Worm (Caenorhabditis elegans) whole organism, L3 larva: ENCODE results near the gene F40B5.2.

ENCODE experiments used
- R02D3.7 ChIP-seq: fragments of 150-350 bp; optimal IDR thresholded peaks from 2 replicates; lab custom pipeline; 2014; ENCODE audit warnings: missing biosample characterization, missing genetic modification characterization
- ZK546.5 ChIP-seq: sonication (generic microtip); optimal IDR thresholded peaks from 2 replicates; lab custom pipeline; 2017; ENCODE audit warnings: missing biosample characterization, missing genetic modification characterization
- aly-2 ChIP-seq: fragments of 150-350 bp; optimal IDR thresholded peaks from 2 replicates; lab custom pipeline; 2014; ENCODE audit warnings: missing biosample characterization, missing genetic modification characterization
- ama-1 ChIP-seq: fragments of 150-350 bp; optimal IDR thresholded peaks from 2 replicates; lab custom pipeline; 2018
- ceh-28 ChIP-seq: fragments of 150-350 bp; optimal IDR thresholded peaks from 2 replicates; lab custom pipeline; 2014; ENCODE audit warnings: missing biosample characterization, missing genetic modification reagents, missing genetic modification characterization
- ceh-82 ChIP-seq: fragments of 150-350 bp; optimal IDR thresholded peaks from 2 replicates; lab custom pipeline; 2014; ENCODE audit warnings: missing biosample characterization, missing genetic modification characterization
- daf-12 ChIP-seq: fragments of 150-350 bp; optimal IDR thresholded peaks from 2 replicates; lab custom pipeline; 2014; ENCODE audit warnings: missing biosample characterization, missing genetic modification reagents, missing genetic modification characterization
- egl-27 ChIP-seq: sonication (generic microtip); optimal IDR thresholded peaks from 4 replicates; lab custom pipeline; 2017; ENCODE audit warnings: missing biosample characterization, missing genetic modification reagents, missing genetic modification characterization
- egl-5 ChIP-seq: fragments of 150-350 bp; optimal IDR thresholded peaks from 2 replicates; lab custom pipeline; 2017; ENCODE audit warnings: missing biosample characterization, missing genetic modification reagents, missing genetic modification characterization, inconsistent platforms
- elt-1 ChIP-seq: fragments of 150-350 bp; optimal IDR thresholded peaks from 2 replicates; lab custom pipeline; 2014; ENCODE audit warnings: missing biosample characterization, missing genetic modification characterization
- elt-2 ChIP-seq: sonication (generic microtip); optimal IDR thresholded peaks from 2 replicates; lab custom pipeline; 2016; ENCODE audit warnings: missing genetic modification reagents, mild to moderate bottlenecking, missing genetic modification characterization, missing compliant biosample characterization
- elt-3 ChIP-seq, 3 experiments: fragments of 150-350 bp in 1 of 3; sonication (generic microtip) in 2 of 3; optimal IDR thresholded peaks; 2 replicates in 2 of 3; 4 replicates in 1 of 3; lab custom pipeline; 2014 to 2017; ENCODE audit warnings: missing biosample characterization in 3 of 3, missing genetic modification characterization in 3 of 3
- eor-1 ChIP-seq, 2 experiments: fragments of 150-350 bp; optimal IDR thresholded peaks; 2 replicates each; lab custom pipeline; 2014 to 2018; ENCODE audit warnings: missing biosample characterization in 2 of 2, missing genetic modification characterization in 2 of 2
- fkh-10 ChIP-seq: sonication (generic microtip); optimal IDR thresholded peaks from 2 replicates; lab custom pipeline; 2017; ENCODE audit warnings: missing biosample characterization, missing genetic modification reagents, missing genetic modification characterization
- fkh-2 ChIP-seq: fragments of 150-350 bp; optimal IDR thresholded peaks from 2 replicates; lab custom pipeline; 2014; ENCODE audit warnings: missing biosample characterization, missing genetic modification reagents, missing genetic modification characterization
- fos-1 ChIP-seq: fragments of 150-350 bp; optimal IDR thresholded peaks from 2 replicates; lab custom pipeline; 2014; ENCODE audit warnings: missing biosample characterization, missing genetic modification characterization
- hmg-11 ChIP-seq: sonication (generic microtip); optimal IDR thresholded peaks from 2 replicates; lab custom pipeline; 2016; ENCODE audit warnings: missing genetic modification characterization, missing compliant biosample characterization
- jun-1 ChIP-seq: fragments of 150-350 bp; optimal IDR thresholded peaks from 2 replicates; lab custom pipeline; 2014; ENCODE audit warnings: missing biosample characterization, missing genetic modification reagents, missing genetic modification characterization
- lin-15B ChIP-seq: fragments of 150-350 bp; optimal IDR thresholded peaks from 2 replicates; lab custom pipeline; 2014; ENCODE audit warnings: missing biosample characterization, missing genetic modification characterization
- lin-39 ChIP-seq: fragments of 150-350 bp; optimal IDR thresholded peaks from 2 replicates; lab custom pipeline; 2018; ENCODE audit warnings: missing biosample characterization, missing genetic modification reagents, missing genetic modification characterization
- lsy-12 ChIP-seq: sonication (generic microtip); optimal IDR thresholded peaks from 2 replicates; lab custom pipeline; 2016; ENCODE audit warnings: mild to moderate bottlenecking, missing genetic modification characterization, missing compliant biosample characterization
- mml-1 ChIP-seq: fragments of 150-350 bp; sonication (generic microtip); optimal IDR thresholded peaks from 3 replicates; lab custom pipeline; 2014; ENCODE audit warnings: missing biosample characterization, missing genetic modification characterization
- nhr-11 ChIP-seq: fragments of 150-350 bp; optimal IDR thresholded peaks from 2 replicates; lab custom pipeline; 2014; ENCODE audit warnings: missing biosample characterization, missing genetic modification characterization
- nhr-12 ChIP-seq: fragments of 150-350 bp; optimal IDR thresholded peaks from 2 replicates; lab custom pipeline; 2014; ENCODE audit warnings: missing biosample characterization, missing genetic modification characterization
- nhr-23 ChIP-seq: fragments of 150-350 bp; optimal IDR thresholded peaks from 2 replicates; lab custom pipeline; 2014; ENCODE audit warnings: missing biosample characterization, missing genetic modification reagents, missing genetic modification characterization
- nhr-237 ChIP-seq: fragments of 150-350 bp; optimal IDR thresholded peaks from 2 replicates; lab custom pipeline; 2014; ENCODE audit warnings: missing biosample characterization, missing genetic modification characterization
- nhr-25 ChIP-seq: sonication (generic microtip); optimal IDR thresholded peaks from 2 replicates; lab custom pipeline; 2017; ENCODE audit warnings: missing biosample characterization, missing genetic modification characterization
- nhr-28 ChIP-seq: fragments of 150-350 bp; optimal IDR thresholded peaks from 2 replicates; lab custom pipeline; 2014; ENCODE audit warnings: missing biosample characterization, missing genetic modification characterization
- nhr-43 ChIP-seq: sonication (generic microtip); optimal IDR thresholded peaks from 2 replicates; lab custom pipeline; 2016; ENCODE audit warnings: mild to moderate bottlenecking, missing genetic modification characterization, missing compliant biosample characterization; ENCODE audit not compliant: poor library complexity, severe bottlenecking
- nhr-67 ChIP-seq: fragments of 150-350 bp; optimal IDR thresholded peaks from 2 replicates; lab custom pipeline; 2014; ENCODE audit warnings: missing biosample characterization, missing genetic modification characterization
- nhr-76 ChIP-seq: fragments of 150-350 bp; sonication (generic microtip); optimal IDR thresholded peaks from 5 replicates; lab custom pipeline; 2014; ENCODE audit warnings: missing biosample characterization, missing genetic modification characterization
- nhr-77 ChIP-seq: fragments of 150-350 bp; optimal IDR thresholded peaks from 2 replicates; lab custom pipeline; 2014; ENCODE audit warnings: missing biosample characterization, missing genetic modification characterization
- pha-4 ChIP-seq: fragments of 150-350 bp; optimal IDR thresholded peaks from 2 replicates; lab custom pipeline; 2014; ENCODE audit warnings: missing biosample characterization, missing genetic modification reagents, missing genetic modification characterization
- pqm-1 ChIP-seq: fragments of 150-350 bp; optimal IDR thresholded peaks from 2 replicates; lab custom pipeline; 2017; ENCODE audit warnings: missing biosample characterization, missing genetic modification characterization, inconsistent platforms
- sea-2 ChIP-seq: fragments of 150-350 bp; sonication (generic microtip); optimal IDR thresholded peaks from 4 replicates; lab custom pipeline; 2014; ENCODE audit warnings: missing biosample characterization, missing genetic modification reagents, missing genetic modification characterization
- skn-1 ChIP-seq: fragments of 150-350 bp; optimal IDR thresholded peaks from 2 replicates; lab custom pipeline; 2014; ENCODE audit warnings: missing biosample characterization, missing genetic modification characterization
- tbx-2 ChIP-seq: sonication (generic microtip); optimal IDR thresholded peaks from 2 replicates; lab custom pipeline; 2016; ENCODE audit warnings: mild to moderate bottlenecking, missing genetic modification characterization, missing compliant biosample characterization
- unc-62 ChIP-seq: fragments of 150-350 bp; sonication (generic microtip); optimal IDR thresholded peaks from 4 replicates; lab custom pipeline; 2014; ENCODE audit warnings: missing biosample characterization, missing genetic modification reagents, missing genetic modification characterization
- zag-1 ChIP-seq: fragments of 150-350 bp; optimal IDR thresholded peaks from 2 replicates; lab custom pipeline; 2014; ENCODE audit warnings: missing biosample characterization, missing genetic modification characterization
- ztf-11 ChIP-seq: fragments of 150-350 bp; optimal IDR thresholded peaks from 2 replicates; lab custom pipeline; 2014; ENCODE audit warnings: missing biosample characterization, missing genetic modification characterization
- ztf-4 ChIP-seq: fragments of 150-350 bp; optimal IDR thresholded peaks from 2 replicates; lab custom pipeline; 2014; ENCODE audit warnings: missing biosample characterization, missing genetic modification characterization

The F40B5.2 gene

ce11 chrX:8378312-8378711 lies 10.7 kb downstream of the F40B5.2 start, which contains the start of gene tbc-18 (continued):
- TF ChIP-seq ceh-82 (tag; lab: Kevin White, UChicago): no peak
- TF ChIP-seq zag-1 (tag; lab: Kevin White, UChicago): no peak
- no peak for TF ChIP-seq egl-5 (tag; lab: Kevin White, UChicago)
- TF ChIP-seq fos-1 (tag; lab: Kevin White, UChicago): no peak
- TF ChIP-seq skn-1 (tag; lab: Kevin White, UChicago): peak; percentile 54
- TF ChIP-seq nhr-12 (tag; lab: Kevin White, UChicago): no peak
- TF ChIP-seq lin-15B (tag; lab: Kevin White, UChicago): no peak
- peak; percentile 61 for TF ChIP-seq lin-39 (tag; lab: Kevin White, UChicago)
- TF ChIP-seq nhr-77 (tag; lab: Kevin White, UChicago): no peak
- no peak for TF ChIP-seq nhr-67 (tag; lab: Kevin White, UChicago)
- no peak for TF ChIP-seq elt-2 (tag; lab: Kevin White, UChicago)
- no peak for TF ChIP-seq nhr-237 (tag; lab: Kevin White, UChicago)
- no peak for TF ChIP-seq sea-2
- TF ChIP-seq jun-1 (tag; lab: Kevin White, UChicago): peak; percentile 0
- TF ChIP-seq tbx-2 (tag; lab: Kevin White, UChicago): no peak

ce11 chrX:8381651-8382050 lies 14.0 kb downstream of the F40B5.2 start:
- TF ChIP-seq ceh-28 (tag; lab: Kevin White, UChicago) (no peak), pha-4 (no peak), nhr-43 (no peak), nhr-23 (no peak), ceh-82 (tag; lab: Kevin White, UChicago) (no peak), elt-2 (tag; lab: Kevin White, UChicago) (peak; percentile 22), jun-1 (tag; lab: Kevin White, UChicago) (no peak), nhr-77 (tag; lab: Kevin White, UChicago) (no peak), lsy-12 (tag; lab: Kevin White, UChicago) (peak; percentile 42), hmg-11 (tag; lab: Kevin White, UChicago) (no peak), ztf-11 (tag; lab: Kevin White, UChicago) (no peak), fos-1 (tag; lab: Kevin White, UChicago) (no peak), lin-15B (tag; lab: Kevin White, UChicago) (no peak), fkh-10 (GFP tag; lab: Kevin White, UChicago) (no peak), unc-62 (GFP tag; lab: Kevin White, UChicago) (no peak), lin-39 (tag; lab: Kevin White, UChicago) (peak; percentile 1), nhr-12 (tag; lab: Kevin White, UChicago) (no peak), elt-3 (tag; optimal IDR thresholded peaks at IDR 0.05; lab: Kevin White, UChicago) (no peak), ama-1 (no peak), nhr-28 (tag; lab: Kevin White, UChicago) (no peak), tbx-2 (tag; lab: Kevin White, UChicago) (no peak), aly-2 (no peak), egl-5 (tag; lab: Kevin White, UChicago) (no peak)

ce11 chrX:8384642-8385181 lies 17.1 kb downstream of the F40B5.2 start, which contains the start of gene F41D9.2:
TSS of gene F41D9.2 (minus strand) at chrX:8384945.
- TF ChIP-seq nhr-25 (tag; lab: Kevin White, UChicago): peak; percentile 24
- TF ChIP-seq hmg-11 (tag; lab: Kevin White, UChicago): no peak
- TF ChIP-seq nhr-23: peak; percentile 7
- TF ChIP-seq, all 47 proteins: peak for 2

ce11 chrX:8386068-8386851 lies 18.6 kb downstream of the F40B5.2 start:
- TF ChIP-seq daf-12 (no peak), aly-2 (no peak), nhr-76 (tag; lab: Kevin White, UChicago) (no peak), lin-15B (tag; lab: Kevin White, UChicago) (no peak), skn-1 (tag; lab: Kevin White, UChicago) (no peak), ZK546.5 (no peak), R02D3.7 (tag; lab: Kevin White, UChicago) (no peak), fkh-2 (tag; lab: Kevin White, UChicago) (no peak), pqm-1 (tag; lab: Kevin White, UChicago) (peak; percentile 46), lsy-12 (tag; lab: Kevin White, UChicago) (peak; percentile 45), nhr-77 (tag; lab: Kevin White, UChicago) (no peak), ceh-28 (tag; lab: Kevin White, UChicago) (no peak), nhr-11 (tag; lab: Kevin White, UChicago) (no peak), elt-3 (tag; optimal IDR thresholded peaks at IDR 0.05; lab: Kevin White, UChicago) (no peak), elt-1 (tag; lab: Kevin White, UChicago) (no peak), nhr-67 (tag; lab: Kevin White, UChicago) (no peak), ztf-4 (tag; lab: Kevin White, UChicago) (no peak), hmg-11 (tag; lab: Kevin White, UChicago) (peak; percentile 71), egl-27 (no peak), nhr-23 (no peak), lin-39 (tag; lab: Kevin White, UChicago) (peak; percentile 75), tbx-2 (tag; lab: Kevin White, UChicago) (peak; percentile 8), mml-1 (no peak), nhr-28 (tag; lab: Kevin White, UChicago) (no peak), nhr-25 (tag; lab: Kevin White, UChicago) (no peak), fos-1 (tag; lab: Kevin White, UChicago) (no peak), ama-1 (no peak), nhr-237 (tag; lab: Kevin White, UChicago) (no peak), unc-62 (GFP tag; lab: Kevin White, UChicago) (no peak), eor-1 (tag; optimal IDR thresholded peaks at IDR 0.05; lab: Kevin White, UChicago) (no peak), nhr-12 (tag; lab: Kevin White, UChicago) (no peak)
